Fruit fly (Drosophila melanogaster): Measurements from ENCODE around the gene CG42655.
A peak's percentile ranks its signal among the peaks of the same experiment; 100 is the strongest.

CG42655 gene

DNA sequence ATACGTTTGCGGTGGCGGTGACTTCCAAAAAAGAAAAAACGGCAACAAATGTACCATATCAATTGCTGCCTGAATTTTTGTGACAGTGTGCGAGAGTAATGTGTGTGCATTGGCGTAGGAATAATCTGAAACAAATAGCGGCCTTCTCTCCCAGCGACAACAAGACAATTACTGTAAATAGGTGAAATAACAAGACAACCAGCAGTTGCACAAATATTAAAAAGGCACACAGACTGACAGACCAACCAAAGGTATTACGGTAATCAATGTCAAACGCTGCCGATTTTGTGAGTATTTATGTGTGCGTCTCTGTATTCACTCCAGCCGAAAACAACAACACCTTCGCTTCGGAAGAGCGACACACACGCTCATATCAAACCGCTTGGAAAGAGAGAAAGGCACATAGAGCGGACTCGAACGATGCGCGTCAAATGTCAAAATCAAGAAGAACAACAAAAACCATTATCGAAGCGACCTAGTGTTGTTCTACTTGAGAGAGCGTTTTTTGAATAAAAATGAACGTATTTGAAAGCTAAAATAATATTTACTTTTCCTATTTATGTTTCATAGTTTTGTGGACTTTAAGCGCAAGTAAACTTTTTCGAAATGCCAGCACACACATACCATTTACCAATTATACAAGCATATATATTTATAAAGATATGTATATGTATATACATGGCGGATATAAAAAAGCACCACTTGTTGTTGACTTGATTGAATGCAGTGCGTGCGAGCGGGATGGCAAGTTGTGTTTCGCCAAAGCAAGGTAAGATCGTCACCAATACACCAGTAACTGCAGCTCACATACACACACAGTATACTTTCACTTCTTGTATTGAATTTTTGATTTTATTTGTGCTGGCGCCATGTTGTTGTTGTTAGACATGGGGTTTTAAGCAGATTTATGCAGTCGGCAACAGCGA, 46.5 kb downstream of the CG42655 start (continued):
- TF ChIP-seq CG3163 (GFP tag; optimal IDR thresholded peaks at IDR 0.05) = peak; percentile 63
- TF ChIP-seq CG1647 (GFP tag; optimal IDR thresholded peaks at IDR 0.05) = peak; percentile 36
- peak; percentile 79 for TF ChIP-seq schlank (tag; optimal IDR thresholded peaks at IDR 0.05)
- TF ChIP-seq GATAe (GFP tag; conservative IDR thresholded peaks at IDR 0.05) = 0 out of 2 replicates have a peak, but pooled peaks have one; percentile 8
- TF ChIP-seq CG2116 (GFP tag; optimal IDR thresholded peaks at IDR 0.05) = peak; percentile 8
- peak; percentile 18; the same call in 1 of the 2 replicates for TF ChIP-seq CG10366 (GFP tag; IDR thresholded peaks at IDR 0.05)
- TF ChIP-seq dpn (GFP tag; optimal IDR thresholded peaks at IDR 0.05) = peak; percentile 34 to 68
- TF ChIP-seq psq (GFP tag; optimal IDR thresholded peaks at IDR 0.05) = peak; percentile 15
- TF ChIP-seq gem (tag; optimal IDR thresholded peaks at IDR 0.05) = peak; percentile 59
- peak; percentile 26 for TF ChIP-seq CG7745 (tag; optimal IDR thresholded peaks at IDR 0.05)
- peak; percentile 94 for TF ChIP-seq CG34376 (GFP tag; optimal IDR thresholded peaks at IDR 0.05)
- peak; percentile 50; the same call in 1 of the 3 replicates for TF ChIP-seq Optix (GFP tag; IDR thresholded peaks at IDR 0.05)
- no peak for TF ChIP-seq Hr39 (optimal IDR thresholded peaks at IDR 0.05)
- TF ChIP-seq CoRest (tag; optimal IDR thresholded peaks at IDR 0.05) = peak; percentile 40
- TF ChIP-seq lilli (GFP tag; optimal IDR thresholded peaks at IDR 0.05) = peak; percentile 24
- TF ChIP-seq Dek (tag; optimal IDR thresholded peaks at IDR 0.05) = no peak
- TF ChIP-seq phol (tag; optimal IDR thresholded peaks at IDR 0.05) = no peak
- TF ChIP-seq Mrtf (GFP tag; IDR thresholded peaks at IDR 0.05) = peak; percentile 49; the same call in 1 of the 3 replicates
- peak; percentile 44 for TF ChIP-seq fd96Cb (tag; optimal IDR thresholded peaks at IDR 0.05)
- peak; percentile 59 for TF ChIP-seq Jarid2 (GFP tag; optimal IDR thresholded peaks at IDR 0.05)
- TF ChIP-seq ase (GFP tag; IDR thresholded peaks at IDR 0.05) = 0 out of 3 replicates have a peak, but pooled peaks have one; percentile 23
- no peak for TF ChIP-seq gt (GFP tag; IDR thresholded peaks at IDR 0.05)
- TF ChIP-seq Dref (GFP tag; IDR thresholded peaks at IDR 0.05) = no peak
- peak; percentile 60 for TF ChIP-seq CG12659 (GFP tag; optimal IDR thresholded peaks at IDR 0.05)
- TF ChIP-seq Gug (GFP tag; IDR thresholded peaks at IDR 0.05) = no peak
- TF ChIP-seq CG3995 (GFP tag; optimal IDR thresholded peaks at IDR 0.05) = no peak
- TF ChIP-seq vnd (GFP tag; IDR thresholded peaks at IDR 0.05; ENCODE audit: partially characterized antibody) = no peak
- peak; percentile 22 for TF ChIP-seq Kr (GFP tag; optimal IDR thresholded peaks at IDR 0.05)
- peak; percentile 55 for TF ChIP-seq Meics (GFP tag; optimal IDR thresholded peaks at IDR 0.05)
- peak; percentile 7 for TF ChIP-seq CG4282 (GFP tag; optimal IDR thresholded peaks at IDR 0.05)
- TF ChIP-seq E2f1 (GFP tag; IDR thresholded peaks at IDR 0.05) = peak; percentile 57; the same call in 1 of the 2 replicates
- no peak for TF ChIP-seq CG14860 (GFP tag; IDR thresholded peaks at IDR 0.05; ENCODE audit: partially characterized antibody)
- TF ChIP-seq CG7987 (GFP tag; optimal IDR thresholded peaks at IDR 0.05) = peak; percentile 90
- TF ChIP-seq cg (GFP tag; optimal IDR thresholded peaks at IDR 0.05) = peak; percentile 89
- peak; percentile 21 for TF ChIP-seq Bteb2 (GFP tag; optimal IDR thresholded peaks at IDR 0.05)
- TF ChIP-seq kay (GFP tag; optimal IDR thresholded peaks at IDR 0.05) = peak; percentile 70
- no peak for TF ChIP-seq CG7928 (GFP tag; optimal IDR thresholded peaks at IDR 0.05)
- TF ChIP-seq gsb-n (tag; optimal IDR thresholded peaks at IDR 0.05) = peak; percentile 8
- TF ChIP-seq CG2875 (GFP tag; optimal IDR thresholded peaks at IDR 0.05) = peak; percentile 75
- peak; percentile 42 for TF ChIP-seq Sox100B (GFP tag; optimal IDR thresholded peaks at IDR 0.05)
- TF ChIP-seq CG33213 (GFP tag; optimal IDR thresholded peaks at IDR 0.05) = peak; percentile 49
- TF ChIP-seq CG7963 (GFP tag; IDR thresholded peaks at IDR 0.05; ENCODE audit: partially characterized antibody) = no peak
- no peak for TF ChIP-seq fru (optimal IDR thresholded peaks at IDR 0.05)
- TF ChIP-seq Ptx1 (GFP tag; IDR thresholded peaks at IDR 0.05) = no peak
- TF ChIP-seq sim (GFP tag; IDR thresholded peaks at IDR 0.05) = peak; percentile 66; the same call in 1 of the 2 replicates
- TF ChIP-seq CG3281 (GFP tag; optimal IDR thresholded peaks at IDR 0.05) = peak; percentile 67
- peak; percentile 78 for TF ChIP-seq HHEX (GFP tag; optimal IDR thresholded peaks at IDR 0.05)
- peak; percentile 40 for TF ChIP-seq slou (GFP tag; optimal IDR thresholded peaks at IDR 0.05)
- no peak for TF ChIP-seq CG32772 (GFP tag; IDR thresholded peaks at IDR 0.05)
